Fruit fly (Drosophila melanogaster): ENCODE measurements around the gene CG4374.

CG4374 gene

DNA sequence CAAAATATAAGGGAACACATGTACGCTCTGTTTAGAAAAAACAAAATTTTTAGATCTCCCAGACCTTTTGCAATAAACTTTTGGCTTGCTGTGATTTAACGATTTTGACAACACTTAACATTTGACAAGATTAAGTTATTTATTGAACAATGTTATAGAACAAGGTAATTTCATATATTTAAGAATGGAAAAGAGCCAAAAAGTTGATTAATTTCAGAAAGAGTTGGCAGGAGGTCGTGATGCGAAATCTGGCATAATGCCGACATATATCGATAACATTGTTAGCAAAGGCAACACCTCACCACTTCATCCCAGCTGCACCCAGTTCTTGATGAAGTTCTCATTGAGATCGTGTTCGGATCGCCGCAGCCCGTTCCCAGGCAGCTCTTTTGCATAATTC, 35.3 kb upstream of the CG4374 start, which contains the start of gene CG34289:
CG34289 (minus strand) TSS at position 101 of the 400 bp plus-strand sequence.
- TF ChIP-seq CG12768 (GFP tag; optimal IDR thresholded peaks at IDR 0.05) = no peak
- TF ChIP-seq cnc (optimal IDR thresholded peaks at IDR 0.05) = no peak
- TF ChIP-seq CG11617 (GFP tag; optimal IDR thresholded peaks at IDR 0.05) = no peak
- no peak for TF ChIP-seq Hr96 (GFP tag; optimal IDR thresholded peaks at IDR 0.05)
- no peak for TF ChIP-seq tj (GFP tag; optimal IDR thresholded peaks at IDR 0.05)
- TF ChIP-seq CG1620 (GFP tag; optimal IDR thresholded peaks at IDR 0.05) = no peak
- no peak for TF ChIP-seq CG7101 (tag; optimal IDR thresholded peaks at IDR 0.05)

DNA sequence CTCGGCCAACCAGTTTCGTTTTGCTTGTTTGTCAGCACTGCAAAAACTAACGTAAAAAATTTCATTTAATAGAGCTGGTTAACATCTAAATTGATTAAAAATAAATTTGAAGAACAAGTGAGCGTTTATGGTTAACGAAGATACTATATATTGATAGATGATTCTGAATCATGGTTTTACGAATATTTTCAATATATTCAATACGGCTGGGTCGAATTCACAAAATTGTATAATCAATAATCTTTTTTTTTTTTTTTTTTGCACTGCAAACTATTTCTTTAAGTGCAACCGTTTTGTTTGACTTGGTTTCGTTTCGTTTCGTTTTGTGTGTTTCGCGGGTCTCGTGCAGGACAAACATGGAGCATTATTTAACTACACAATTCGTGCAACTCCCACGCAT, 32.7 kb upstream of the CG4374 start:
- TF ChIP-seq cnc (optimal IDR thresholded peaks at IDR 0.05) = no peak
- no peak for TF ChIP-seq CG14711 (tag; optimal IDR thresholded peaks at IDR 0.05)
- no peak for TF ChIP-seq Hr96 (GFP tag; optimal IDR thresholded peaks at IDR 0.05)
- no peak for TF ChIP-seq bab1 (GFP tag; optimal IDR thresholded peaks at IDR 0.05)
- no peak for TF ChIP-seq toe (GFP tag; optimal IDR thresholded peaks at IDR 0.05)
- TF ChIP-seq cic (GFP tag; optimal IDR thresholded peaks at IDR 0.05) = no peak
- no peak for TF ChIP-seq kay (GFP tag; ENCODE audit: borderline replicate concordance)

DNA sequence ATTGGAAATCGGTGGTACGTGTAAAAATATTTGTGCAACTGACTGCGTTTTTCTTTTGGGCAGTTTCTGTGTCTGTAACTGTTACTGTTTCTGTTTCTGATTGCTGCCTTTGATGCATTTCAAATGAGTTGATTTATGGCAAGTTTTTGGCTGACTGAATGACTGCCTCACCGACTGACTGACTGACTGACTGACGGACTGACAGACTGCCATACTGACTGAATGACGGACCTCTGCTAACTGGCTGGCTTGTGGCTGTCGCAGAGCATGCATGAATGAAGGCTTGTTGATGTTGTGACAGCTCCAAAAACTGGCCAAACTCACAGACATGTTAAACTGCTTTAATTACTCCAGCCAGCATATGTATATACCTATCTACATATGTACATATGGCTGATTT, 31.4 kb upstream of the CG4374 start:
- no peak for TF ChIP-seq pad (GFP tag; optimal IDR thresholded peaks at IDR 0.05)
- TF ChIP-seq CG5204 (GFP tag; optimal IDR thresholded peaks at IDR 0.05) = no peak
- TF ChIP-seq Clk (GFP tag; optimal IDR thresholded peaks at IDR 0.05) = no peak
- TF ChIP-seq Hr96 (GFP tag; optimal IDR thresholded peaks at IDR 0.05) = no peak
- no peak for TF ChIP-seq CG7101 (tag; optimal IDR thresholded peaks at IDR 0.05)
- TF ChIP-seq kay (GFP tag; ENCODE audit: borderline replicate concordance) = no peak
- no peak for TF ChIP-seq CG33017 (tag; optimal IDR thresholded peaks at IDR 0.05)
- no peak for TF ChIP-seq Mnt (GFP tag; optimal IDR thresholded peaks at IDR 0.05)
- TF ChIP-seq CG14711 (tag; optimal IDR thresholded peaks at IDR 0.05) = no peak
- TF ChIP-seq cic (GFP tag; optimal IDR thresholded peaks at IDR 0.05) = no peak
- no peak for TF ChIP-seq ovo (GFP tag; optimal IDR thresholded peaks at IDR 0.05)
- TF ChIP-seq cnc (optimal IDR thresholded peaks at IDR 0.05) = no peak
- no peak for TF ChIP-seq tj (GFP tag; optimal IDR thresholded peaks at IDR 0.05)

dm6 chr3R:23497241-23497640, 25.2 kb upstream of the CG4374 start:
- TF ChIP-seq CG33017 (tag; optimal IDR thresholded peaks at IDR 0.05) (no peak), CG7045 (GFP tag; optimal IDR thresholded peaks at IDR 0.05) (no peak), cnc (optimal IDR thresholded peaks at IDR 0.05) (no peak), tj (GFP tag; optimal IDR thresholded peaks at IDR 0.05) (no peak), CG1620 (GFP tag; optimal IDR thresholded peaks at IDR 0.05) (no peak), ovo (GFP tag; optimal IDR thresholded peaks at IDR 0.05) (no peak), Hr96 (GFP tag; optimal IDR thresholded peaks at IDR 0.05) (no peak), CG12768 (GFP tag; optimal IDR thresholded peaks at IDR 0.05) (no peak), Mnt (GFP tag; optimal IDR thresholded peaks at IDR 0.05) (no peak), cic (GFP tag; optimal IDR thresholded peaks at IDR 0.05) (no peak)

- TF ChIP-seq CG14711 (tag; optimal IDR thresholded peaks at IDR 0.05) = no peak
- TF ChIP-seq kay (GFP tag; ENCODE audit: borderline replicate concordance) = no peak
- TF ChIP-seq CG5204 (GFP tag; optimal IDR thresholded peaks at IDR 0.05) = no peak
- TF ChIP-seq pad (GFP tag; optimal IDR thresholded peaks at IDR 0.05) = no peak
- no peak for TF ChIP-seq cic (GFP tag; optimal IDR thresholded peaks at IDR 0.05)
- TF ChIP-seq Hr96 (GFP tag; optimal IDR thresholded peaks at IDR 0.05) = no peak
- no peak for TF ChIP-seq tj (GFP tag; optimal IDR thresholded peaks at IDR 0.05)
- TF ChIP-seq CG7045 (GFP tag; optimal IDR thresholded peaks at IDR 0.05) = no peak
Observed at dm6 chr3R:23496488-23496887, 24.4 kb upstream of the CG4374 start.

- TF ChIP-seq Mnt (GFP tag; optimal IDR thresholded peaks at IDR 0.05) (no peak), cic (GFP tag; optimal IDR thresholded peaks at IDR 0.05) (no peak), CG33017 (tag; optimal IDR thresholded peaks at IDR 0.05) (no peak), Crg-1 (GFP tag; optimal IDR thresholded peaks at IDR 0.05) (no peak), CG5204 (GFP tag; optimal IDR thresholded peaks at IDR 0.05) (no peak), ovo (GFP tag; optimal IDR thresholded peaks at IDR 0.05) (no peak)
Observed at dm6 chr3R:23487201-23487600, 15.1 kb upstream of the CG4374 start, which contains the start of gene Ir94h. Gene Ir94h (plus strand): TSS chr3R:23487501.

DNA sequence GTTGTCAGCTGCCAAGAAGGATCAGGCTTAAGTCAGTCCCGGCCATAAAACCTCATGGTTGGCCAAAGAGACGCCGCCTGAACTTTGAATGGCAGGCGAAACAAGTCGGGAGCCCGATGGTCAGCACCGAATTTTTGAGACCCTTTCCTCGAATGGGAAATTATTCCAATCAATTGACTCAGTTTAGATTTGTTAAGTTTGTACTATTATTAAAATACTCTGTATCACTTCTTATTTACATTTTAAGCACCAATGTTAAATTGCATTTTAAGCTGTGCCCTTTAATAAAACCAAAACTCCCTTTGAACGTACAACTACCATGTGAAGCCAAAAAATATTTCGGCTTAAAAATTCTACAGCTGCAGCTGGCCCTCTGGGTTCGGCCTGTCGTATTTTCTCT, 14.7 kb upstream of the CG4374 start:
- TF ChIP-seq CG5204 (GFP tag; optimal IDR thresholded peaks at IDR 0.05) = no peak
- no peak for TF ChIP-seq Mnt (GFP tag; optimal IDR thresholded peaks at IDR 0.05)
- no peak for TF ChIP-seq bab1 (GFP tag; optimal IDR thresholded peaks at IDR 0.05)
- no peak for TF ChIP-seq Clk (GFP tag; optimal IDR thresholded peaks at IDR 0.05)
- no peak for TF ChIP-seq CG7045 (GFP tag; optimal IDR thresholded peaks at IDR 0.05)
- no peak for TF ChIP-seq CG7101 (tag; optimal IDR thresholded peaks at IDR 0.05)
- TF ChIP-seq toe (GFP tag; optimal IDR thresholded peaks at IDR 0.05) = no peak
- no peak for TF ChIP-seq ovo (GFP tag; optimal IDR thresholded peaks at IDR 0.05)
- TF ChIP-seq tj (GFP tag; optimal IDR thresholded peaks at IDR 0.05) = no peak
- no peak for TF ChIP-seq pad (GFP tag; optimal IDR thresholded peaks at IDR 0.05)
- no peak for TF ChIP-seq CG11617 (GFP tag; optimal IDR thresholded peaks at IDR 0.05)
- TF ChIP-seq CG14711 (tag; optimal IDR thresholded peaks at IDR 0.05) = no peak
- no peak for TF ChIP-seq cnc (optimal IDR thresholded peaks at IDR 0.05)
- TF ChIP-seq cic (GFP tag; optimal IDR thresholded peaks at IDR 0.05) = no peak
- TF ChIP-seq kay (GFP tag; ENCODE audit: borderline replicate concordance) = no peak
- TF ChIP-seq Crg-1 (GFP tag; optimal IDR thresholded peaks at IDR 0.05) = no peak

Measured in whole organism, adult.